Worm (Caenorhabditis elegans): ENCODE measurements around the gene F45E1.4.

ce11 chrX:7953063-7953337, 32.8 kb upstream of the F45E1.4 start:
- TF ChIP-seq ama-1 (optimal IDR thresholded peaks at IDR 0.05), result no peak
- no peak for TF ChIP-seq tbx-11 (GFP tag; IDR thresholded peaks at IDR 0.05)
- no peak for TF ChIP-seq scrt-1 (GFP tag; IDR thresholded peaks at IDR 0.05)
- no peak for TF ChIP-seq hmbx-1 (tag; optimal IDR thresholded peaks at IDR 0.05)
- TF ChIP-seq tra-4 (tag; optimal IDR thresholded peaks at IDR 0.05), result no peak
- no peak for TF ChIP-seq ets-7 (tag; optimal IDR thresholded peaks at IDR 0.05)
- no peak for TF ChIP-seq flt-1 (GFP tag; IDR thresholded peaks at IDR 0.05)
- TF ChIP-seq aly-1 (tag; optimal IDR thresholded peaks at IDR 0.05), result no peak
- no peak for TF ChIP-seq hnd-1 (tag; optimal IDR thresholded peaks at IDR 0.05)
- TF ChIP-seq ceh-36 (tag; optimal IDR thresholded peaks at IDR 0.05), result no peak
- TF ChIP-seq sea-1 (GFP tag; conservative IDR thresholded peaks at IDR 0.05), result no peak
- TF ChIP-seq tbx-37 (GFP tag; conservative IDR thresholded peaks at IDR 0.05), result no peak
- no peak for TF ChIP-seq hmg-4 (GFP tag; optimal IDR thresholded peaks at IDR 0.05)

Data from whole organism, early embryonic.